Fruit fly (Drosophila melanogaster) whole organism, embryonic: ENCODE results near the gene BG642167.

Source experiments
- BEAF-32 ChIP-seq: fragments of 200-800 bp; sonication (Bioruptor generic); optimal IDR thresholded peaks from 3 replicates; lab custom pipeline; 2017; ENCODE audit warnings: missing biosample characterization, missing genetic modification characterization, mild to moderate bottlenecking, moderate library complexity, missing genetic modification reagents
- CG10147 ChIP-seq: fragments of 200-800 bp; sonication (Bioruptor generic); optimal IDR thresholded peaks from 2 replicates; lab custom pipeline; 2019; ENCODE audit warnings: missing biosample characterization, mild to moderate bottlenecking, missing genetic modification characterization, moderate library complexity
- CG10267 ChIP-seq: fragments of 200-800 bp; sonication (Bioruptor generic); optimal IDR thresholded peaks from 2 replicates; lab custom pipeline; 2018; ENCODE audit warnings: missing biosample characterization, mild to moderate bottlenecking, missing genetic modification characterization, moderate library complexity
- CG12299 ChIP-seq: fragments of 200-800 bp; sonication (Bioruptor generic); optimal IDR thresholded peaks from 2 replicates; lab custom pipeline; 2018; ENCODE audit warnings: missing biosample characterization, mild to moderate bottlenecking, missing genetic modification characterization
- CG12659 ChIP-seq: fragments of 200-800 bp; sonication (Bioruptor generic); optimal IDR thresholded peaks from 3 replicates; lab custom pipeline; 2017; ENCODE audit warnings: mild to moderate bottlenecking, missing biosample characterization, missing genetic modification reagents, missing genetic modification characterization
- CG13287 ChIP-seq: fragments of 200-800 bp; sonication (Bioruptor generic); IDR thresholded peaks from 2 replicates; pipeline ENCODE4 v1.3.6; 2022; ENCODE audit warnings: missing biosample characterization, missing genetic modification characterization; ENCODE audit not compliant: partially characterized antibody
- CG14965 ChIP-seq: fragments of 200-800 bp; sonication (Bioruptor generic); optimal IDR thresholded peaks from 2 replicates; lab custom pipeline; 2016; ENCODE audit warnings: missing biosample characterization, missing genetic modification characterization, borderline replicate concordance
- CG15514 ChIP-seq: fragments of 200-800 bp; sonication (Bioruptor generic); optimal IDR thresholded peaks from 3 replicates; lab custom pipeline; 2017; ENCODE audit warnings: missing biosample characterization, missing genetic modification characterization, mild to moderate bottlenecking, moderate library complexity, missing genetic modification reagents
- CG1603 ChIP-seq: fragments of 200-800 bp; sonication (Bioruptor generic); optimal IDR thresholded peaks from 2 replicates; lab custom pipeline; 2019; ENCODE audit warnings: missing biosample characterization, mild to moderate bottlenecking, missing genetic modification characterization, moderate library complexity
- CG2120 ChIP-seq: fragments of 200-800 bp; sonication (Bioruptor generic); optimal IDR thresholded peaks from 3 replicates; lab custom pipeline; 2016; ENCODE audit warnings: missing biosample characterization, missing genetic modification characterization
- CG42726 ChIP-seq: fragments of 200-800 bp; sonication (Bioruptor generic); IDR thresholded peaks from 2 replicates; pipeline ENCODE4 v1.3.6; 2022; ENCODE audit warnings: missing biosample characterization, missing genetic modification characterization; ENCODE audit not compliant: partially characterized antibody
- CG4360 ChIP-seq: fragments of 200-800 bp; sonication (Bioruptor generic); IDR thresholded peaks from 2 replicates; pipeline ENCODE4 v1.3.6; 2022; ENCODE audit warnings: missing biosample characterization, missing genetic modification characterization
- CG6791 ChIP-seq: fragments of 200-800 bp; sonication (Bioruptor generic); IDR thresholded peaks from 3 replicates; pipeline ENCODE4 v1.3.6; 2022; ENCODE audit warnings: missing biosample characterization, missing genetic modification characterization; ENCODE audit not compliant: partially characterized antibody
- CG7839 ChIP-seq: fragments of 200-800 bp; sonication (Bioruptor generic); optimal IDR thresholded peaks from 3 replicates; lab custom pipeline; 2018; ENCODE audit warnings: missing biosample characterization, mild to moderate bottlenecking, missing genetic modification characterization, moderate library complexity
- CG7928 ChIP-seq: fragments of 200-800 bp; sonication (Bioruptor generic); optimal IDR thresholded peaks from 2 replicates; lab custom pipeline; 2017; ENCODE audit warnings: missing biosample characterization, mild to moderate bottlenecking, missing genetic modification characterization
- CG8944 ChIP-seq: fragments of 200-800 bp; sonication (Bioruptor generic); optimal IDR thresholded peaks from 3 replicates; lab custom pipeline; 2016; ENCODE audit warnings: missing biosample characterization, missing genetic modification characterization
- CG9797 ChIP-seq: fragments of 200-800 bp; sonication (Bioruptor generic); optimal IDR thresholded peaks from 3 replicates; lab custom pipeline; 2018; ENCODE audit warnings: missing biosample characterization, mild to moderate bottlenecking, missing genetic modification characterization
- CG9932 ChIP-seq: fragments of 200-800 bp; sonication (Bioruptor generic); IDR thresholded peaks from 2 replicates; pipeline ENCODE4 v1.3.6; 2022; ENCODE audit warnings: missing biosample characterization, missing genetic modification characterization
- CHES-1-like ChIP-seq: fragments of 200-800 bp; sonication (Bioruptor generic); optimal IDR thresholded peaks from 2 replicates; lab custom pipeline; 2016; ENCODE audit warnings: missing biosample characterization, missing genetic modification characterization
- CTCF ChIP-seq: fragments of 200-800 bp; sonication (Bioruptor generic); optimal IDR thresholded peaks from 2 replicates; lab custom pipeline; 2017; ENCODE audit warnings: missing biosample characterization, mild to moderate bottlenecking, missing genetic modification characterization, moderate library complexity
- Camta ChIP-seq: fragments of 200-800 bp; sonication (Bioruptor generic); optimal IDR thresholded peaks from 2 replicates; lab custom pipeline; 2016; ENCODE audit warnings: missing biosample characterization, missing genetic modification characterization
- CoRest ChIP-seq: fragments of 200-800 bp; sonication (Bioruptor generic); optimal IDR thresholded peaks from 3 replicates; lab custom pipeline; 2018; ENCODE audit warnings: missing biosample characterization, mild to moderate bottlenecking, missing genetic modification characterization, moderate library complexity
- Doc3 ChIP-seq: fragments of 200-800 bp; sonication (Bioruptor generic); IDR thresholded peaks from 3 replicates; pipeline ENCODE4 v1.3.6; 2022; ENCODE audit warnings: missing biosample characterization, missing genetic modification characterization; ENCODE audit not compliant: partially characterized antibody
- E2f2 ChIP-seq: fragments of 200-800 bp; sonication (Bioruptor generic); IDR thresholded peaks from 2 replicates; pipeline ENCODE4 v1.3.6; 2022; ENCODE audit warnings: missing biosample characterization, missing genetic modification characterization
- Elba2 ChIP-seq: fragments of 200-800 bp; sonication (Bioruptor generic); optimal IDR thresholded peaks from 3 replicates; lab custom pipeline; 2016; ENCODE audit warnings: missing biosample characterization, missing genetic modification characterization
- Ets97D ChIP-seq: fragments of 200-800 bp; sonication (Bioruptor generic); optimal IDR thresholded peaks from 3 replicates; lab custom pipeline; 2016; ENCODE audit warnings: missing biosample characterization, missing genetic modification characterization
- Lhr ChIP-seq: fragments of 200-800 bp; sonication (Bioruptor generic); optimal IDR thresholded peaks from 3 replicates; lab custom pipeline; 2017; ENCODE audit warnings: mild to moderate bottlenecking, missing biosample characterization, missing genetic modification reagents, missing genetic modification characterization
- Med ChIP-seq: fragments of 200-800 bp; sonication (Bioruptor generic); peaks from one replicate; lab custom pipeline; 2016; ENCODE audit warnings: missing biosample characterization, missing genetic modification characterization, mild to moderate bottlenecking, inconsistent platforms, moderate library complexity
- Myb ChIP-seq: fragments of 200-800 bp; sonication (Bioruptor generic); optimal IDR thresholded peaks from 2 replicates; lab custom pipeline; 2016; ENCODE audit warnings: missing biosample characterization, missing genetic modification characterization
- Rfx ChIP-seq: fragments of 200-800 bp; sonication (Bioruptor generic); IDR thresholded peaks from 2 replicates; pipeline ENCODE4 v1.3.6; 2022; ENCODE audit warnings: missing biosample characterization, missing genetic modification characterization
- Side ChIP-seq: fragments of 200-800 bp; sonication (Bioruptor generic); optimal IDR thresholded peaks from 2 replicates; lab custom pipeline; 2016; ENCODE audit warnings: missing biosample characterization, missing genetic modification characterization
- Sin3A ChIP-seq: fragments of >200 bp; optimal IDR thresholded peaks from 2 replicates; lab custom pipeline; 2018
- Sry-δ ChIP-seq: fragments of 200-800 bp; sonication (Bioruptor generic); optimal IDR thresholded peaks from 2 replicates; lab custom pipeline; 2016; ENCODE audit warnings: missing biosample characterization, missing genetic modification characterization
- YL-1 ChIP-seq: fragments of 200-800 bp; sonication (Bioruptor generic); optimal IDR thresholded peaks from 3 replicates; lab custom pipeline; 2017; ENCODE audit warnings: missing biosample characterization, mild to moderate bottlenecking, missing genetic modification characterization
- ara ChIP-seq: fragments of 200-800 bp; sonication (Bioruptor generic); IDR thresholded peaks from 2 replicates; pipeline ENCODE4 v1.3.6; 2022; ENCODE audit warnings: missing biosample characterization, missing genetic modification characterization
- ash1 ChIP-seq: fragments of 200-800 bp; sonication (Bioruptor generic); optimal IDR thresholded peaks from 2 replicates; lab custom pipeline; 2018; ENCODE audit warnings: missing biosample characterization, mild to moderate bottlenecking, missing genetic modification characterization
- ci ChIP-seq: fragments of 200-800 bp; sonication (Bioruptor generic); IDR thresholded peaks from 3 replicates; pipeline ENCODE4 v1.3.6; 2022; ENCODE audit warnings: missing biosample characterization, missing genetic modification characterization
- dpn ChIP-seq, 2 experiments: fragments of 200-800 bp; sonication (Bioruptor generic); optimal IDR thresholded peaks; 3 replicates each; lab custom pipeline; 2016; ENCODE audit warnings: missing biosample characterization in 2 of 2, missing genetic modification characterization in 2 of 2
- gem ChIP-seq: fragments of 200-800 bp; sonication (Bioruptor generic); optimal IDR thresholded peaks from 2 replicates; lab custom pipeline; 2019; ENCODE audit warnings: missing biosample characterization, mild to moderate bottlenecking, missing genetic modification characterization, moderate library complexity
- insv ChIP-seq, 2 experiments: fragments of 200-800 bp; sonication (Bioruptor generic); optimal IDR thresholded peaks; 3 replicates each; lab custom pipeline; 2016 to 2018; ENCODE audit warnings: missing biosample characterization in 2 of 2, missing genetic modification characterization in 2 of 2
- knrl ChIP-seq: fragments of 200-800 bp; sonication (Bioruptor generic); IDR thresholded peaks from 3 replicates; pipeline ENCODE4 v1.3.6; 2022; ENCODE audit warnings: missing biosample characterization, missing genetic modification characterization; ENCODE audit not compliant: partially characterized antibody
- nmo ChIP-seq: fragments of 200-800 bp; sonication (Bioruptor generic); optimal IDR thresholded peaks from 2 replicates; lab custom pipeline; 2018; ENCODE audit warnings: missing biosample characterization, mild to moderate bottlenecking, missing genetic modification characterization, moderate library complexity
- phol ChIP-seq: fragments of 200-800 bp; sonication (Bioruptor generic); optimal IDR thresholded peaks from 3 replicates; lab custom pipeline; 2018; ENCODE audit warnings: missing biosample characterization, mild to moderate bottlenecking, missing genetic modification characterization, moderate library complexity
- prd ChIP-seq, 3 experiments: fragments of >200 bp in 2 of 3; fragments of 200-800 bp in 1 of 3; sonication (Bioruptor generic) in 1 of 3; optimal IDR thresholded peaks in 2 of 3; IDR thresholded peaks in 1 of 3; 2 replicates in 2 of 3; 3 replicates in 1 of 3; pipeline versions ENCODE4 v1.3.6 to Lab custom; 2017 to 2022; ENCODE audit warnings: missing biosample characterization in 1 of 3, missing genetic modification characterization in 1 of 3
- pzg ChIP-seq: fragments of 200-800 bp; sonication (Bioruptor generic); optimal IDR thresholded peaks from 3 replicates; lab custom pipeline; 2018; ENCODE audit warnings: missing biosample characterization, mild to moderate bottlenecking, missing genetic modification characterization, moderate library complexity
- stwl ChIP-seq: fragments of 200-800 bp; sonication (Bioruptor generic); optimal IDR thresholded peaks from 3 replicates; lab custom pipeline; 2018; ENCODE audit warnings: missing biosample characterization, mild to moderate bottlenecking, missing genetic modification characterization, moderate library complexity
- trem ChIP-seq: fragments of 200-800 bp; optimal IDR thresholded peaks from 3 replicates; lab custom pipeline; 2019; ENCODE audit warnings: missing biosample characterization, mild to moderate bottlenecking, missing genetic modification characterization, moderate library complexity
- zen2 ChIP-seq: fragments of 200-800 bp; sonication (Bioruptor generic); IDR thresholded peaks from 3 replicates; pipeline ENCODE4 v1.3.6; 2022; ENCODE audit warnings: missing biosample characterization, missing genetic modification characterization; ENCODE audit not compliant: partially characterized antibody
- zfh1 ChIP-seq: fragments of 200-800 bp; sonication (Bioruptor generic); IDR thresholded peaks from 3 replicates; pipeline ENCODE4 v1.3.6; 2022; ENCODE audit warnings: missing biosample characterization, missing genetic modification characterization

The BG642167 gene

dm6 chr3R:25851224-25851682 lies 45.0 kb downstream of the BG642167 start, which contains the start of the genes CG14545 and CG5886:
CG14545 (minus strand) TSS chr3R:25851291.
CG5886 (plus strand) TSS chr3R:25851632.
- no peak for TF ChIP-seq CG7839 (tag; lab: Kevin White, UChicago)
- peak; percentile 39 for TF ChIP-seq CG12659
- TF ChIP-seq CG8944 (GFP tag; lab: Kevin White, UChicago), result no peak
- no peak for TF ChIP-seq Side (GFP tag; lab: Kevin White, UChicago)
- TF ChIP-seq gem (tag; lab: Kevin White, UChicago), result peak; percentile 5
- TF ChIP-seq Camta (GFP tag; lab: Kevin White, UChicago), result no peak
- peak; percentile 88 for TF ChIP-seq CG7928 (GFP tag; lab: Kevin White, UChicago)
- peak; percentile 74 for TF ChIP-seq Lhr
- TF ChIP-seq Myb, result peak; percentile 53
- TF ChIP-seq Med (GFP tag; lab: Kevin White, UChicago), result peak; percentile 63
- peak; percentile 94 for TF ChIP-seq Sin3A (lab: Kevin White, UChicago)
- peak; percentile 89 for TF ChIP-seq stwl (tag; lab: Kevin White, UChicago)
- TF ChIP-seq YL-1 (GFP tag; lab: Kevin White, UChicago), result peak; percentile 19
- TF ChIP-seq CoRest (tag; lab: Kevin White, UChicago), result peak; percentile 23
- peak; percentile 47 for TF ChIP-seq CG10267
- TF ChIP-seq phol (tag; lab: Kevin White, UChicago), result peak; percentile 35
- TF ChIP-seq CG2120 (GFP tag; lab: Kevin White, UChicago), result peak; percentile 37
- peak; percentile 75 for TF ChIP-seq pzg
- peak; percentile 34 for TF ChIP-seq BEAF-32
- TF ChIP-seq Sry-δ (GFP tag; lab: Kevin White, UChicago), result peak; percentile 37
- TF ChIP-seq ash1 (GFP tag; lab: Kevin White, UChicago), result no peak
- peak in 1 of 2 experiments; percentile 4 for TF ChIP-seq dpn (GFP tag; optimal IDR thresholded peaks at IDR 0.05; lab: Kevin White, UChicago)
- no peak for TF ChIP-seq zen2 (GFP tag; lab: Robert Waterston, UW)
- TF ChIP-seq CG1603 (tag; lab: Kevin White, UChicago), result peak; percentile 40
- TF ChIP-seq CG14965, result peak; percentile 36
- peak; percentile 93 for TF ChIP-seq CTCF
- no peak for TF ChIP-seq prd (optimal IDR thresholded peaks at IDR 0.05; lab: Kevin White, UChicago)
- TF ChIP-seq prd (GFP tag; IDR thresholded peaks at IDR 0.05; lab: Robert Waterston, UW), result 0 out of 3 replicates have a peak, but pooled peaks have one; percentile 5
- peak; percentile 84 for TF ChIP-seq CG4360 (GFP tag; lab: Robert Waterston, UW)
- peak; percentile 31 for TF ChIP-seq CHES-1-like
- peak; percentile 85 for TF ChIP-seq CG9797
- TF ChIP-seq CG15514 (GFP tag; lab: Kevin White, UChicago), result peak; percentile 33
- TF ChIP-seq CG6791 (GFP tag; lab: Robert Waterston, UW), result no peak
- 0 out of 2 replicates have a peak, but pooled peaks have one; percentile 47 for TF ChIP-seq CG13287 (GFP tag; lab: Robert Waterston, UW)
- TF ChIP-seq CG10147, result no peak
- TF ChIP-seq Doc3 (GFP tag; lab: Robert Waterston, UW), result no peak
- 0 out of 2 replicates have a peak, but pooled peaks have one; percentile 32 for TF ChIP-seq CG42726 (GFP tag; lab: Robert Waterston, UW)
- TF ChIP-seq E2f2 (GFP tag; lab: Robert Waterston, UW), result peak; percentile 87
- TF ChIP-seq nmo (GFP tag; lab: Kevin White, UChicago), result peak; percentile 63
- 0 out of 3 replicates have a peak, but pooled peaks have one; percentile 23 for TF ChIP-seq zfh1
- peak; percentile 18; the same call in 1 of the 2 replicates for TF ChIP-seq Rfx (GFP tag; lab: Robert Waterston, UW)
- peak; percentile 82 for TF ChIP-seq trem
- no peak for TF ChIP-seq CG9932
- peak in 1 of 2 experiments; percentile 3 for TF ChIP-seq insv (GFP tag; optimal IDR thresholded peaks at IDR 0.05; lab: Kevin White, UChicago)
- 0 out of 3 replicates have a peak, but pooled peaks have one; percentile 45 for TF ChIP-seq ci (GFP tag; lab: Robert Waterston, UW)
- peak; percentile 59 for TF ChIP-seq Ets97D (GFP tag; lab: Kevin White, UChicago)
- TF ChIP-seq knrl (GFP tag; lab: Robert Waterston, UW), result peak; percentile 34; the same call in 1 of the 3 replicates
- no peak for TF ChIP-seq ara (GFP tag; lab: Robert Waterston, UW)
- TF ChIP-seq Elba2 (GFP tag; lab: Kevin White, UChicago), result peak; percentile 94
- TF ChIP-seq CG12299 (tag; lab: Kevin White, UChicago), result no peak
